Worm (Caenorhabditis elegans): ENCODE measurements around the gene F38E9.1.

- TF ChIP-seq unc-39 (tag; optimal IDR thresholded peaks at IDR 0.05), result no peak
- no peak for TF ChIP-seq hlh-1 (tag; optimal IDR thresholded peaks at IDR 0.05)
- no peak for TF ChIP-seq pha-4 (tag; optimal IDR thresholded peaks at IDR 0.05)
- TF ChIP-seq elt-3 (tag; optimal IDR thresholded peaks at IDR 0.05), result no peak
- no peak for TF ChIP-seq nhr-28 (tag; optimal IDR thresholded peaks at IDR 0.05)
- no peak for TF ChIP-seq unc-62 (GFP tag; optimal IDR thresholded peaks at IDR 0.05)
- no peak for TF ChIP-seq nhr-237 (tag; optimal IDR thresholded peaks at IDR 0.05)
- TF ChIP-seq elt-1 (tag; optimal IDR thresholded peaks at IDR 0.05; ENCODE audit: borderline replicate concordance, insufficient read depth), result no peak
- TF ChIP-seq ces-1 (GFP tag; optimal IDR thresholded peaks at IDR 0.05), result no peak
- TF ChIP-seq flh-1 (GFP tag; optimal IDR thresholded peaks at IDR 0.05), result no peak
- TF ChIP-seq lsy-2 (tag; optimal IDR thresholded peaks at IDR 0.05), result no peak
- TF ChIP-seq tbx-8 (GFP tag; optimal IDR thresholded peaks at IDR 0.05), result no peak
Measured at ce11 chrX:16524310-16524709, 53.5 kb downstream of the F38E9.1 start.

Measured in whole organism, mixed stage, embryonic.